Worm (Caenorhabditis elegans): Measurements from ENCODE around the gene T23B5.3.

ce11 chrIV:12746284-12746683 lies 57.8 kb downstream of the T23B5.3 start, which contains the start of gene inx-6:
- no peak for TF ChIP-seq ceh-36 (tag; optimal IDR thresholded peaks at IDR 0.05)
- no peak for TF ChIP-seq ama-1 (optimal IDR thresholded peaks at IDR 0.05)
- TF ChIP-seq sea-1 (GFP tag; conservative IDR thresholded peaks at IDR 0.05) = no peak
- no peak for TF ChIP-seq aly-1 (tag; optimal IDR thresholded peaks at IDR 0.05)
- TF ChIP-seq hmg-4 (GFP tag; optimal IDR thresholded peaks at IDR 0.05) = no peak
- no peak for TF ChIP-seq F13C5.2 (tag; optimal IDR thresholded peaks at IDR 0.05)
- no peak for TF ChIP-seq flt-1 (GFP tag; IDR thresholded peaks at IDR 0.05)
- TF ChIP-seq B0310.2 (tag; optimal IDR thresholded peaks at IDR 0.05) = no peak
- no peak for TF ChIP-seq ets-7 (tag; optimal IDR thresholded peaks at IDR 0.05)
- no peak for TF ChIP-seq tbx-37 (GFP tag; conservative IDR thresholded peaks at IDR 0.05)
- TF ChIP-seq hnd-1 (tag; optimal IDR thresholded peaks at IDR 0.05) = no peak
- no peak for TF ChIP-seq scrt-1 (GFP tag; IDR thresholded peaks at IDR 0.05)
